Fruit fly (Drosophila melanogaster) whole organism, embryonic: ENCODE results near the gene Eig71Ek.

Experiments used
- B-H1 ChIP-seq: fragments of 200-800 bp; sonication (Bioruptor generic); IDR thresholded peaks from 3 replicates; pipeline ENCODE4 v1.3.6; 2022; ENCODE audit warnings: missing biosample characterization, missing genetic modification characterization
- BtbVII ChIP-seq: fragments of 200-800 bp; sonication (Bioruptor generic); optimal IDR thresholded peaks from 3 replicates; lab custom pipeline; 2017; ENCODE audit warnings: missing biosample characterization, mild to moderate bottlenecking, missing genetic modification characterization
- CG11247 ChIP-seq: fragments of 200-800 bp; sonication (Bioruptor generic); IDR thresholded peaks from 2 replicates; pipeline ENCODE4 v1.3.6; 2022; ENCODE audit warnings: missing biosample characterization, missing genetic modification characterization
- CG12391 ChIP-seq: fragments of 200-800 bp; sonication (Bioruptor generic); optimal IDR thresholded peaks from 3 replicates; lab custom pipeline; 2018; ENCODE audit warnings: missing biosample characterization, mild to moderate bottlenecking, missing genetic modification characterization, moderate library complexity
- CG12659 ChIP-seq: fragments of 200-800 bp; sonication (Bioruptor generic); optimal IDR thresholded peaks from 3 replicates; lab custom pipeline; 2017; ENCODE audit warnings: mild to moderate bottlenecking, missing biosample characterization, missing genetic modification reagents, missing genetic modification characterization
- CG13123 ChIP-seq: fragments of 200-800 bp; sonication (Bioruptor generic); optimal IDR thresholded peaks from 2 replicates; lab custom pipeline; 2016; ENCODE audit warnings: missing biosample characterization, missing genetic modification characterization
- CG13287 ChIP-seq: fragments of 200-800 bp; sonication (Bioruptor generic); IDR thresholded peaks from 2 replicates; pipeline ENCODE4 v1.3.6; 2022; ENCODE audit warnings: missing biosample characterization, missing genetic modification characterization; ENCODE audit not compliant: partially characterized antibody
- CG13424 ChIP-seq: fragments of 200-800 bp; sonication (Bioruptor generic); optimal IDR thresholded peaks from 2 replicates; lab custom pipeline; 2019; ENCODE audit warnings: missing biosample characterization, mild to moderate bottlenecking, missing genetic modification characterization, moderate library complexity
- CG13775 ChIP-seq: fragments of 200-800 bp; sonication (Bioruptor generic); optimal IDR thresholded peaks from 3 replicates; lab custom pipeline; 2017; ENCODE audit warnings: missing biosample characterization, mild to moderate bottlenecking, missing genetic modification characterization
- CG15601 ChIP-seq: fragments of 200-800 bp; sonication (Bioruptor generic); optimal IDR thresholded peaks from 3 replicates; lab custom pipeline; 2019; ENCODE audit warnings: missing biosample characterization, mild to moderate bottlenecking, missing genetic modification characterization, moderate library complexity
- CG1647 ChIP-seq: fragments of 200-800 bp; sonication (Bioruptor generic); optimal IDR thresholded peaks from 3 replicates; lab custom pipeline; 2016; ENCODE audit warnings: missing biosample characterization, missing genetic modification characterization
- CG17359 ChIP-seq: fragments of 200-800 bp; sonication (Bioruptor generic); optimal IDR thresholded peaks from 3 replicates; lab custom pipeline; 2018; ENCODE audit warnings: missing biosample characterization, mild to moderate bottlenecking, missing genetic modification characterization, moderate library complexity
- CG2712 ChIP-seq: fragments of 200-800 bp; optimal IDR thresholded peaks from 3 replicates; lab custom pipeline; 2019; ENCODE audit warnings: missing biosample characterization, mild to moderate bottlenecking, missing genetic modification characterization, moderate library complexity
- CG30403 ChIP-seq: fragments of 200-800 bp; sonication (Bioruptor generic); optimal IDR thresholded peaks from 3 replicates; lab custom pipeline; 2016; ENCODE audit warnings: missing biosample characterization, missing genetic modification characterization
- CG31441 ChIP-seq: fragments of 200-800 bp; sonication (Bioruptor generic); IDR thresholded peaks from 2 replicates; pipeline ENCODE4 v1.3.6; 2022; ENCODE audit warnings: missing biosample characterization, missing genetic modification characterization
- CG7987 ChIP-seq: fragments of 200-800 bp; sonication (Bioruptor generic); optimal IDR thresholded peaks from 2 replicates; lab custom pipeline; 2018; ENCODE audit warnings: missing biosample characterization, mild to moderate bottlenecking, missing genetic modification characterization, moderate library complexity
- CG8924 ChIP-seq: fragments of 200-800 bp; optimal IDR thresholded peaks from 3 replicates; lab custom pipeline; 2019; ENCODE audit warnings: missing biosample characterization, mild to moderate bottlenecking, missing genetic modification characterization, moderate library complexity
- CoRest ChIP-seq: fragments of 200-800 bp; sonication (Bioruptor generic); optimal IDR thresholded peaks from 3 replicates; lab custom pipeline; 2018; ENCODE audit warnings: missing biosample characterization, mild to moderate bottlenecking, missing genetic modification characterization, moderate library complexity
- D ChIP-seq, 2 experiments: fragments of 200-800 bp in 1 of 2; fragments of >200 bp in 1 of 2; sonication (Bioruptor generic) in 1 of 2; optimal IDR thresholded peaks; 2 replicates in 1 of 2; 3 replicates in 1 of 2; lab custom pipeline; 2017; ENCODE audit warnings: mild to moderate bottlenecking in 1 of 2, missing biosample characterization in 1 of 2, missing genetic modification characterization in 1 of 2, missing genetic modification reagents in 1 of 2
- Gsc ChIP-seq: fragments of 200-800 bp; sonication (Bioruptor generic); IDR thresholded peaks from 2 replicates; pipeline ENCODE4 v1.3.6; 2022; ENCODE audit warnings: missing biosample characterization, missing genetic modification characterization
- H2.0 ChIP-seq: fragments of 200-800 bp; sonication (Bioruptor generic); IDR thresholded peaks from 2 replicates; pipeline ENCODE4 v1.3.6; 2022; ENCODE audit warnings: missing biosample characterization, missing genetic modification characterization
- HHEX ChIP-seq: fragments of 200-800 bp; sonication (Bioruptor generic); optimal IDR thresholded peaks from 3 replicates; lab custom pipeline; 2017; ENCODE audit warnings: missing biosample characterization, mild to moderate bottlenecking, missing genetic modification characterization, missing genetic modification reagents
- Med ChIP-seq: fragments of 200-800 bp; sonication (Bioruptor generic); peaks from one replicate; lab custom pipeline; 2016; ENCODE audit warnings: missing biosample characterization, missing genetic modification characterization, mild to moderate bottlenecking, inconsistent platforms, moderate library complexity
- Neu2 ChIP-seq: fragments of 200-800 bp; sonication (Bioruptor generic); optimal IDR thresholded peaks from 3 replicates; lab custom pipeline; 2016; ENCODE audit warnings: missing biosample characterization, missing genetic modification characterization, borderline replicate concordance
- Nf-YB ChIP-seq: fragments of 200-800 bp; sonication (Bioruptor generic); optimal IDR thresholded peaks from 3 replicates; lab custom pipeline; 2019; ENCODE audit warnings: missing biosample characterization, mild to moderate bottlenecking, missing genetic modification characterization, moderate library complexity
- Nf-YC ChIP-seq: fragments of 200-800 bp; optimal IDR thresholded peaks from 3 replicates; lab custom pipeline; 2019; ENCODE audit warnings: missing biosample characterization, mild to moderate bottlenecking, missing genetic modification characterization, moderate library complexity
- Oli ChIP-seq: fragments of 200-800 bp; sonication (Bioruptor generic); optimal IDR thresholded peaks from 2 replicates; lab custom pipeline; 2018; ENCODE audit warnings: missing biosample characterization, mild to moderate bottlenecking, missing genetic modification characterization, moderate library complexity
- Ptx1 ChIP-seq: fragments of 200-800 bp; sonication (Bioruptor generic); IDR thresholded peaks from 2 replicates; pipeline ENCODE4 v1.3.6; 2022; ENCODE audit warnings: missing biosample characterization, missing genetic modification characterization
- Ravus ChIP-seq: fragments of 200-800 bp; sonication (Bioruptor generic); IDR thresholded peaks from 2 replicates; pipeline ENCODE4 v1.3.6; 2022; ENCODE audit warnings: missing biosample characterization, missing genetic modification characterization
- Sox102F ChIP-seq: fragments of 200-800 bp; sonication (Bioruptor generic); optimal IDR thresholded peaks from 2 replicates; lab custom pipeline; 2018; ENCODE audit warnings: missing biosample characterization, mild to moderate bottlenecking, missing genetic modification characterization, moderate library complexity
- Sry-β ChIP-seq: fragments of 200-800 bp; sonication (Bioruptor generic); optimal IDR thresholded peaks from 2 replicates; lab custom pipeline; 2018; ENCODE audit warnings: missing biosample characterization, mild to moderate bottlenecking, missing genetic modification characterization, moderate library complexity
- amos ChIP-seq: fragments of 200-800 bp; sonication (Bioruptor generic); IDR thresholded peaks from 2 replicates; pipeline ENCODE4 v1.3.6; 2022; ENCODE audit warnings: missing biosample characterization, missing genetic modification characterization; ENCODE audit not compliant: partially characterized antibody
- crp ChIP-seq, 2 experiments: fragments of 200-800 bp; sonication (Bioruptor generic); optimal IDR thresholded peaks; 2 replicates in 1 of 2; 3 replicates in 1 of 2; lab custom pipeline; 2017; ENCODE audit warnings: missing biosample characterization in 2 of 2, missing genetic modification characterization in 2 of 2, mild to moderate bottlenecking in 1 of 2, moderate library complexity in 1 of 2
- da ChIP-seq: fragments of 200-800 bp; sonication (Bioruptor generic); optimal IDR thresholded peaks from 2 replicates; lab custom pipeline; 2016; ENCODE audit warnings: missing biosample characterization, missing genetic modification characterization
- dm ChIP-seq: fragments of 200-800 bp; sonication (Bioruptor generic); optimal IDR thresholded peaks from 3 replicates; lab custom pipeline; 2016; ENCODE audit warnings: missing biosample characterization, missing genetic modification characterization
- eyg ChIP-seq: fragments of 200-800 bp; sonication (Bioruptor generic); optimal IDR thresholded peaks from 3 replicates; lab custom pipeline; 2016; ENCODE audit warnings: missing biosample characterization, missing genetic modification characterization
- knrl ChIP-seq: fragments of 200-800 bp; sonication (Bioruptor generic); IDR thresholded peaks from 3 replicates; pipeline ENCODE4 v1.3.6; 2022; ENCODE audit warnings: missing biosample characterization, missing genetic modification characterization; ENCODE audit not compliant: partially characterized antibody
- mam ChIP-seq: fragments of 200-800 bp; sonication (Bioruptor generic); optimal IDR thresholded peaks from 3 replicates; lab custom pipeline; 2016; ENCODE audit warnings: missing biosample characterization, missing genetic modification characterization
- nmo ChIP-seq: fragments of 200-800 bp; sonication (Bioruptor generic); optimal IDR thresholded peaks from 2 replicates; lab custom pipeline; 2018; ENCODE audit warnings: missing biosample characterization, mild to moderate bottlenecking, missing genetic modification characterization, moderate library complexity
- pan ChIP-seq, 4 experiments: fragments of >200 bp in 3 of 4; fragments of 200-800 bp in 1 of 4; sonication (Bioruptor generic) in 1 of 4; optimal IDR thresholded peaks in 3 of 4; IDR thresholded peaks in 1 of 4; 2 replicates each; pipeline versions ENCODE4 v1.3.6 to Lab custom; 2017 to 2022; ENCODE audit warnings: missing biosample characterization in 2 of 4, missing genetic modification characterization in 2 of 4, mixed read lengths in 1 of 4
- prd ChIP-seq, 3 experiments: fragments of >200 bp in 2 of 3; fragments of 200-800 bp in 1 of 3; sonication (Bioruptor generic) in 1 of 3; optimal IDR thresholded peaks in 2 of 3; IDR thresholded peaks in 1 of 3; 2 replicates in 2 of 3; 3 replicates in 1 of 3; pipeline versions ENCODE4 v1.3.6 to Lab custom; 2017 to 2022; ENCODE audit warnings: missing biosample characterization in 1 of 3, missing genetic modification characterization in 1 of 3
- rib ChIP-seq: fragments of 200-800 bp; sonication (Bioruptor generic); IDR thresholded peaks from 2 replicates; pipeline ENCODE4 v1.3.6; 2022; ENCODE audit warnings: missing biosample characterization, missing genetic modification characterization
- slp2 ChIP-seq: fragments of 200-800 bp; sonication (Bioruptor generic); optimal IDR thresholded peaks from 2 replicates; lab custom pipeline; 2016; ENCODE audit warnings: missing biosample characterization, missing genetic modification characterization
- sqz ChIP-seq: fragments of 200-800 bp; sonication (Bioruptor generic); optimal IDR thresholded peaks from 3 replicates; lab custom pipeline; 2018; ENCODE audit warnings: missing biosample characterization, mild to moderate bottlenecking, missing genetic modification characterization

The Eig71Ek gene

DNA sequence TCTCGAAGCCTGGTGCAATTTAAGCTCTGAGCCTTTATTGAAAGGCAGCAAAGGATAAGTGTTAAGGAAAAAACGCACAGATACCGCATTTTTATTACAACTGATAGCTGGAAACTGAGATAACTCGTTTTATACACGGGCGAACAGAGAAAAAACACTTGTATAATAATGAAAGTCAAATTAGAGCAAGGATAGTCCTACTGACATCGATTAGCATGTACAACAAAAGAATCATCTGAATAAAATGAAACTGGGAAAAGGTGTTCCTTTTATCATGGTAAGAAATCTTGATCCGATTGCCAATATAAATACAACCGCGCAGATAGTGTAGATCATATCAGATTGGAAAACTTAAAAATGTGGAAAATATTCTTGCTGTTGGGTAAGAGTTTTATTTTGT is at the start of gene Eig71Ek, which contains the start of gene Eig71Ej:
Gene Eig71Ek (plus strand): TSS at position 334 of the 400 bp plus-strand sequence.
Gene Eig71Ej (minus strand): TSS at position 101 of the 400 bp plus-strand sequence.
- TF ChIP-seq CG13775 (GFP tag; lab: Kevin White, UChicago), result no peak
- TF ChIP-seq amos (GFP tag; lab: Robert Waterston, UW), result no peak
- TF ChIP-seq H2.0 (GFP tag; lab: Robert Waterston, UW), result no peak
- no peak for TF ChIP-seq Neu2 (GFP tag; lab: Kevin White, UChicago)
- no peak for TF ChIP-seq sqz
- no peak for TF ChIP-seq Ravus (GFP tag; lab: Robert Waterston, UW)
- no peak for TF ChIP-seq Gsc (GFP tag; lab: Robert Waterston, UW)
- no peak for TF ChIP-seq CG7987 (GFP tag; lab: Kevin White, UChicago)
- no peak for TF ChIP-seq Ptx1 (GFP tag; lab: Robert Waterston, UW)
- no peak for TF ChIP-seq BtbVII (GFP tag; lab: Kevin White, UChicago)
- no peak for TF ChIP-seq CG13287 (GFP tag; lab: Robert Waterston, UW)

dm6 chr3L:15612728-15613127 is 48.3 kb upstream of the Eig71Ek start, which contains the start of gene CG13449:
Gene CG13449 (minus strand): TSS chr3L:15612828.
- no peak for TF ChIP-seq Nf-YC (tag; lab: Kevin White, UChicago)
- TF ChIP-seq, all 482 proteins: peak for 0

DNA sequence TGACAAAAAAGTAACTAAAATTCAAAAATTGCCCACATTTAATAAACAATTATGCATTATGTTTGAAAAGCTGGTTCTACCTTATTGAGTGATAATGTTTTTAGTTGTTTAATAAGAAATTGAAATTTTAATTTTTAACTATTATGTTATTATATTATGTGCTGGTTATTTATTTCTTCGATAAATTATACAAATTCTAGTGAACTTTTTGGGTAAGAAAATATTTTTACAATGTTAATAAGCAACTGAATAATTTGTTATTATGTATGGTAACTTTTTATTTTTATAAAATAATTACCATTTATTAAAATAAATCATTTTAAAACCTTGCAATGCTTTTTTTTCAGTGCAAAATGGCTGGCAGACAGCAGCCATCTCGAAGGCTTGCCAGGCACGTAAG is 44.6 kb upstream of the Eig71Ek start:
- TF ChIP-seq Oli (tag; lab: Kevin White, UChicago) (peak; percentile 6), mam (GFP tag; lab: Kevin White, UChicago) (no peak), CG13424 (tag; lab: Kevin White, UChicago) (peak; percentile 29), CG2712 (tag; lab: Kevin White, UChicago) (peak; percentile 25), CG8924 (tag; lab: Kevin White, UChicago) (no peak), da (no peak), CG15601 (tag; lab: Kevin White, UChicago) (no peak), nmo (GFP tag; lab: Kevin White, UChicago) (peak; percentile 14), slp2 (GFP tag; lab: Kevin White, UChicago) (no peak), CG13287 (GFP tag; lab: Robert Waterston, UW) (no peak), CG12659 (GFP tag; lab: Kevin White, UChicago) (peak; percentile 17), CG11247 (GFP tag; lab: Robert Waterston, UW) (no peak), knrl (GFP tag; lab: Robert Waterston, UW) (no peak), CG17359 (tag; lab: Kevin White, UChicago) (no peak), prd (optimal IDR thresholded peaks at IDR 0.05; lab: Kevin White, UChicago) (no peak), prd (GFP tag; IDR thresholded peaks at IDR 0.05; lab: Robert Waterston, UW) (no peak), CG12391 (peak; percentile 30), CG30403 (GFP tag; lab: Kevin White, UChicago) (no peak), rib (GFP tag; lab: Robert Waterston, UW) (no peak), D (optimal IDR thresholded peaks at IDR 0.05; lab: Kevin White, UChicago) (no peak), D (GFP tag; optimal IDR thresholded peaks at IDR 0.05; lab: Kevin White, UChicago) (no peak), B-H1 (GFP tag; lab: Robert Waterston, UW) (no peak), HHEX (GFP tag; lab: Kevin White, UChicago) (no peak), eyg (GFP tag; lab: Kevin White, UChicago) (no peak), Sox102F (GFP tag; lab: Kevin White, UChicago) (no peak), pan (optimal IDR thresholded peaks at IDR 0.05; lab: Kevin White, UChicago) (no peak), pan (GFP tag; optimal IDR thresholded peaks at IDR 0.05 in 1 of 2, IDR thresholded peaks at IDR 0.05 in 1 of 2) (no peak), Sry-β (GFP tag; lab: Kevin White, UChicago) (no peak), CG13123 (GFP tag; lab: Kevin White, UChicago) (no peak), CG31441 (GFP tag; lab: Robert Waterston, UW) (peak; percentile 55; the same call in 1 of the 2 replicates), Med (GFP tag; lab: Kevin White, UChicago) (no peak), CoRest (peak; percentile 46), CG7987 (GFP tag; lab: Kevin White, UChicago) (no peak), crp (GFP tag; optimal IDR thresholded peaks at IDR 0.05; lab: Kevin White, UChicago) (no peak), dm (GFP tag; lab: Kevin White, UChicago) (no peak), CG1647 (GFP tag; lab: Kevin White, UChicago) (no peak), Nf-YB (GFP tag; lab: Kevin White, UChicago) (no peak)
